Worm (Caenorhabditis elegans) whole organism, young adult: ENCODE results near the gene ced-7.

Experiments used
- K12H6.12 ChIP-seq: fragments of 200-800 bp; sonication (Bioruptor generic); optimal IDR thresholded peaks from 2 replicates; lab custom pipeline; 2018; ENCODE audit warnings: mild to moderate bottlenecking, missing genetic modification characterization, missing compliant biosample characterization
- ceh-27 ChIP-seq: fragments of 200-800 bp; sonication (Bioruptor generic); optimal IDR thresholded peaks from 2 replicates; lab custom pipeline; 2018; ENCODE audit warnings: mild to moderate bottlenecking, missing genetic modification characterization, moderate library complexity, missing compliant biosample characterization
- ceh-40 ChIP-seq: fragments of 200-800 bp; sonication (Bioruptor generic); IDR thresholded peaks from 2 replicates; pipeline ENCODE4 v1.3.6; 2022; ENCODE audit warnings: missing genetic modification characterization, missing compliant biosample characterization
- ceh-79 ChIP-seq: sonication (generic microtip); optimal IDR thresholded peaks from 2 replicates; lab custom pipeline; 2017; ENCODE audit warnings: mild to moderate bottlenecking, missing genetic modification characterization, missing compliant biosample characterization
- gei-17 ChIP-seq: fragments of 200-800 bp; sonication (Bioruptor generic); optimal IDR thresholded peaks from 2 replicates; lab custom pipeline; 2018; ENCODE audit warnings: mild to moderate bottlenecking, missing genetic modification characterization, missing compliant biosample characterization
- let-607 ChIP-seq, 2 experiments: fragments of 200-800 bp in 1 of 2; sonication (Bioruptor generic) in 1 of 2; sonication (generic microtip) in 1 of 2; optimal IDR thresholded peaks; 2 replicates each; lab custom pipeline; 2016 to 2018; ENCODE audit warnings: mild to moderate bottlenecking in 2 of 2, missing compliant biosample characterization in 2 of 2, missing genetic modification characterization in 2 of 2, moderate library complexity in 2 of 2, missing genotype in 1 of 2
- lin-26 ChIP-seq: fragments of 200-800 bp; sonication (Bioruptor generic); IDR thresholded peaks from 2 replicates; pipeline ENCODE4 v1.3.6; 2022; ENCODE audit warnings: missing genetic modification reagents, missing genetic modification characterization, missing compliant biosample characterization
- lir-1 ChIP-seq: fragments of 200-800 bp; sonication (Bioruptor generic); conservative IDR thresholded peaks from 2 replicates; pipeline ENCODE4 v1.3.6; 2022; ENCODE audit warnings: missing genetic modification reagents, missing genetic modification characterization, missing compliant biosample characterization
- rcor-1 ChIP-seq: fragments of 200-800 bp; sonication (Bioruptor generic); IDR thresholded peaks from 2 replicates; pipeline ENCODE4 v1.3.6; 2022; ENCODE audit warnings: missing genetic modification reagents, missing genetic modification characterization, missing compliant biosample characterization
- repo-1 ChIP-seq: sonication (generic microtip); optimal IDR thresholded peaks from 2 replicates; lab custom pipeline; 2017; ENCODE audit warnings: mild to moderate bottlenecking, missing genetic modification characterization, missing compliant biosample characterization
- sea-2 ChIP-seq: fragments of 200-800 bp; sonication (Bioruptor generic); IDR thresholded peaks from 2 replicates; pipeline ENCODE4 v1.3.6; 2022; ENCODE audit warnings: missing genetic modification characterization, missing compliant biosample characterization
- snpc-4 ChIP-seq, 5 experiments: fragments of 150-350 bp in 1 of 5; sonication (generic microtip) in 4 of 5; optimal IDR thresholded peaks; 2 replicates each; lab custom pipeline; 2014 to 2018; ENCODE audit warnings: missing genetic modification characterization in 5 of 5, missing biosample characterization in 3 of 5, antibody characterized with exemption in 2 of 5, mild to moderate bottlenecking in 2 of 5, missing compliant biosample characterization in 2 of 5, missing genotype in 2 of 5, moderate library complexity in 2 of 5, missing genetic modification reagents in 1 of 5

DNA sequence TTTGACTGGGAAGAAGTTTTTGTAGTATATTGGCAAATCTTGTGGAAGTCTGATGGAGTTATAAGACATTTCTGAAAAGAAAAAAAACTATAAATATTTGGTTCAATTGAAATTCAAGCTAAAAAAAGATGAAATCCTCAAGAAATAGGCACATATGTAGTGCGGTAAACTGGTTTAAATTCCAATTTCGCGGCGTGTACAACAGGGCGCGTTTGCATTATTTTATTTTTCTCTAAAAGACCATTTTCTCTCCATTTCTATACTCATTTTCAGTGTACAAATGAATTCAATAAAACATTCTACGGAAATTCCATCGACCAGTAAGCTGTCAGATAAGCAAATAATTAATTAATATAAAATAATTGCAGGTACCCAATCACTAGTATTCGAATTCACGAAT, 34.3 kb upstream of the ced-7 start, which contains the start of the genes pri-1 and F58A4.6:
- TF ChIP-seq rcor-1 (GFP tag; lab: Robert Waterston, UW) = no peak
- TF ChIP-seq gei-17 (GFP tag; lab: Kevin White, UChicago) = no peak
- TF ChIP-seq repo-1 = no peak
- no peak for TF ChIP-seq K12H6.12 (tag; lab: Kevin White, UChicago)
- no peak for TF ChIP-seq lir-1 (GFP tag; lab: Robert Waterston, UW)
- TF ChIP-seq snpc-4 (GFP tag; optimal IDR thresholded peaks at IDR 0.05; lab: Kevin White, UChicago) = no peak
- TF ChIP-seq snpc-4 (tag; optimal IDR thresholded peaks at IDR 0.05; lab: Kevin White, UChicago) = no peak
- no peak for TF ChIP-seq sea-2 (GFP tag; lab: Robert Waterston, UW)
- TF ChIP-seq ceh-27 (GFP tag; lab: Kevin White, UChicago) = no peak
- TF ChIP-seq ceh-79 (tag; lab: Kevin White, UChicago) = no peak
- TF ChIP-seq ceh-40 (GFP tag; lab: Robert Waterston, UW) = no peak
- TF ChIP-seq lin-26 (GFP tag; lab: Robert Waterston, UW) = no peak
- TF ChIP-seq let-607 (tag; optimal IDR thresholded peaks at IDR 0.05; lab: Kevin White, UChicago) = no peak
